Fruit fly (Drosophila melanogaster) whole organism, embryonic: Measurements from ENCODE around the gene Abi.

Source experiments
- Awh ChIP-seq: fragments of 200-800 bp; sonication (Bioruptor generic); IDR thresholded peaks from 2 replicates; pipeline ENCODE4, ENCODE4 v1.3.6; 2022; ENCODE audit warnings: missing biosample characterization, missing genetic modification characterization
- CG10366 ChIP-seq: fragments of 200-800 bp; sonication (Bioruptor generic); IDR thresholded peaks from 2 replicates; pipeline ENCODE4 v1.3.6; 2022; ENCODE audit warnings: missing biosample characterization, missing genetic modification characterization
- CG13123 ChIP-seq: fragments of 200-800 bp; sonication (Bioruptor generic); optimal IDR thresholded peaks from 2 replicates; lab custom pipeline; 2016; ENCODE audit warnings: missing biosample characterization, missing genetic modification characterization
- CG13296 ChIP-seq: fragments of 200-800 bp; sonication (Bioruptor generic); optimal IDR thresholded peaks from 3 replicates; lab custom pipeline; 2018; ENCODE audit warnings: missing biosample characterization, mild to moderate bottlenecking, missing genetic modification characterization
- CG1529 ChIP-seq: fragments of 200-800 bp; sonication (Bioruptor generic); optimal IDR thresholded peaks from 3 replicates; lab custom pipeline; 2018; ENCODE audit warnings: missing biosample characterization, missing genetic modification characterization
- CG1602 ChIP-seq: fragments of 200-800 bp; sonication (Bioruptor generic); optimal IDR thresholded peaks from 3 replicates; lab custom pipeline; 2016; ENCODE audit warnings: missing biosample characterization, missing genetic modification characterization
- CG17361 ChIP-seq: fragments of 200-800 bp; sonication (Bioruptor generic); IDR thresholded peaks from 3 replicates; pipeline ENCODE4 v1.3.6; 2022; ENCODE audit warnings: missing biosample characterization, missing genetic modification characterization
- CG17568 ChIP-seq: fragments of 200-800 bp; sonication (Bioruptor generic); optimal IDR thresholded peaks from 2 replicates; lab custom pipeline; 2018; ENCODE audit warnings: missing biosample characterization, mild to moderate bottlenecking, missing genetic modification characterization, moderate library complexity
- CG17829 ChIP-seq: fragments of 200-800 bp; optimal IDR thresholded peaks from 2 replicates; lab custom pipeline; 2019; ENCODE audit warnings: missing biosample characterization, mild to moderate bottlenecking, missing genetic modification characterization, moderate library complexity
- CG2678 ChIP-seq: fragments of 200-800 bp; sonication (Bioruptor generic); optimal IDR thresholded peaks from 3 replicates; lab custom pipeline; 2019; ENCODE audit warnings: missing biosample characterization, mild to moderate bottlenecking, missing genetic modification characterization, moderate library complexity
- CG2712 ChIP-seq: fragments of 200-800 bp; optimal IDR thresholded peaks from 3 replicates; lab custom pipeline; 2019; ENCODE audit warnings: missing biosample characterization, mild to moderate bottlenecking, missing genetic modification characterization, moderate library complexity
- CG30020 ChIP-seq: fragments of 200-800 bp; optimal IDR thresholded peaks from 2 replicates; lab custom pipeline; 2019; ENCODE audit warnings: missing biosample characterization, mild to moderate bottlenecking, missing genetic modification characterization, moderate library complexity
- CG42726 ChIP-seq: fragments of 200-800 bp; sonication (Bioruptor generic); IDR thresholded peaks from 2 replicates; pipeline ENCODE4 v1.3.6; 2022; ENCODE audit warnings: missing biosample characterization, missing genetic modification characterization; ENCODE audit not compliant: partially characterized antibody
- CG6175 ChIP-seq: fragments of 200-800 bp; sonication (Bioruptor generic); IDR thresholded peaks from 3 replicates; pipeline ENCODE4 v1.3.6; 2022; ENCODE audit warnings: missing biosample characterization, missing genetic modification characterization
- CG6272 ChIP-seq: fragments of 200-800 bp; sonication (Bioruptor generic); IDR thresholded peaks from 2 replicates; pipeline ENCODE4 v1.3.6; 2022; ENCODE audit warnings: missing biosample characterization, missing genetic modification characterization
- D19B ChIP-seq: fragments of 200-800 bp; sonication (Bioruptor generic); optimal IDR thresholded peaks from 2 replicates; lab custom pipeline; 2017; ENCODE audit warnings: missing biosample characterization, mild to moderate bottlenecking, missing genetic modification characterization
- Deaf1 ChIP-seq: fragments of 200-800 bp; optimal IDR thresholded peaks from 3 replicates; lab custom pipeline; 2019; ENCODE audit warnings: missing biosample characterization, mild to moderate bottlenecking, missing genetic modification characterization, moderate library complexity
- Dfd ChIP-seq, 2 experiments: fragments of >200 bp; optimal IDR thresholded peaks; 2 replicates each; lab custom pipeline; 2017; ENCODE audit warnings: missing biosample characterization in 2 of 2, missing genetic modification characterization in 2 of 2
- Hey ChIP-seq: fragments of 200-800 bp; sonication (Bioruptor generic); optimal IDR thresholded peaks from 3 replicates; lab custom pipeline; 2018; ENCODE audit warnings: missing biosample characterization, mild to moderate bottlenecking, missing genetic modification characterization
- Mes4 ChIP-seq: fragments of 200-800 bp; sonication (Bioruptor generic); optimal IDR thresholded peaks from 2 replicates; lab custom pipeline; 2016; ENCODE audit warnings: missing biosample characterization, missing genetic modification characterization
- Myb ChIP-seq: fragments of 200-800 bp; sonication (Bioruptor generic); optimal IDR thresholded peaks from 2 replicates; lab custom pipeline; 2016; ENCODE audit warnings: missing biosample characterization, missing genetic modification characterization
- Sox102F ChIP-seq: fragments of 200-800 bp; sonication (Bioruptor generic); optimal IDR thresholded peaks from 2 replicates; lab custom pipeline; 2018; ENCODE audit warnings: missing biosample characterization, mild to moderate bottlenecking, missing genetic modification characterization, moderate library complexity
- amos ChIP-seq: fragments of 200-800 bp; sonication (Bioruptor generic); IDR thresholded peaks from 2 replicates; pipeline ENCODE4 v1.3.6; 2022; ENCODE audit warnings: missing biosample characterization, missing genetic modification characterization; ENCODE audit not compliant: partially characterized antibody
- bbx ChIP-seq: fragments of 200-800 bp; sonication (Bioruptor generic); IDR thresholded peaks from 2 replicates; pipeline ENCODE4 v1.3.6; 2022; ENCODE audit warnings: missing biosample characterization, missing genetic modification characterization; ENCODE audit not compliant: partially characterized antibody
- br ChIP-seq: fragments of >200 bp; optimal IDR thresholded peaks from 2 replicates; lab custom pipeline; 2017
- cg ChIP-seq: fragments of 200-800 bp; sonication (Bioruptor generic); optimal IDR thresholded peaks from 3 replicates; lab custom pipeline; 2019; ENCODE audit warnings: missing biosample characterization, mild to moderate bottlenecking, missing genetic modification characterization, moderate library complexity
- ci ChIP-seq: fragments of 200-800 bp; sonication (Bioruptor generic); IDR thresholded peaks from 3 replicates; pipeline ENCODE4 v1.3.6; 2022; ENCODE audit warnings: missing biosample characterization, missing genetic modification characterization
- esg ChIP-seq: fragments of 200-800 bp; sonication (Bioruptor generic); conservative IDR thresholded peaks from 2 replicates; pipeline ENCODE4 v1.3.6; 2022; ENCODE audit warnings: missing biosample characterization, missing genetic modification characterization
- eve ChIP-seq, 2 experiments: fragments of >200 bp; optimal IDR thresholded peaks; 2 replicates each; lab custom pipeline; 2017; ENCODE audit warnings: missing biosample characterization in 2 of 2, missing genetic modification characterization in 2 of 2
- fd102C ChIP-seq: fragments of 200-800 bp; sonication (Bioruptor generic); optimal IDR thresholded peaks from 2 replicates; lab custom pipeline; 2018; ENCODE audit warnings: missing biosample characterization, mild to moderate bottlenecking, missing genetic modification characterization, moderate library complexity
- fru ChIP-seq: fragments of >200 bp; optimal IDR thresholded peaks from 2 replicates; lab custom pipeline; 2017
- grau ChIP-seq: fragments of 200-800 bp; optimal IDR thresholded peaks from 3 replicates; lab custom pipeline; 2019; ENCODE audit warnings: missing biosample characterization, mild to moderate bottlenecking, missing genetic modification characterization, moderate library complexity
- h ChIP-seq: fragments of >200 bp; optimal IDR thresholded peaks from 2 replicates; lab custom pipeline; 2017
- ham ChIP-seq: fragments of 200-800 bp; sonication (Bioruptor generic); IDR thresholded peaks from 2 replicates; pipeline ENCODE4 v1.3.6; 2022; ENCODE audit warnings: missing biosample characterization, missing genetic modification characterization
- hkb ChIP-seq, 2 experiments: fragments of 200-800 bp in 1 of 2; fragments of >200 bp in 1 of 2; sonication (Bioruptor generic) in 1 of 2; IDR thresholded peaks in 1 of 2; optimal IDR thresholded peaks in 1 of 2; 2 replicates each; pipeline versions ENCODE4 v1.3.6 to Lab custom; 2017 to 2022; ENCODE audit warnings: missing biosample characterization in 1 of 2, missing genetic modification characterization in 1 of 2
- jing ChIP-seq: fragments of 200-800 bp; sonication (Bioruptor generic); optimal IDR thresholded peaks from 2 replicates; lab custom pipeline; 2018; ENCODE audit warnings: missing biosample characterization, mild to moderate bottlenecking, missing genetic modification characterization
- luna ChIP-seq: fragments of 200-800 bp; sonication (Bioruptor generic); optimal IDR thresholded peaks from 2 replicates; lab custom pipeline; 2016; ENCODE audit warnings: missing biosample characterization, missing genetic modification characterization
- peb ChIP-seq: fragments of 200-800 bp; sonication (Bioruptor generic); IDR thresholded peaks from 2 replicates; pipeline ENCODE4 v1.3.6; 2022; ENCODE audit warnings: missing biosample characterization, missing genetic modification characterization
- scrt ChIP-seq: fragments of 200-800 bp; sonication (Bioruptor generic); optimal IDR thresholded peaks from 2 replicates; lab custom pipeline; 2018; ENCODE audit warnings: missing biosample characterization, mild to moderate bottlenecking, missing genetic modification characterization, moderate library complexity
- sna ChIP-seq: fragments of 200-800 bp; sonication (Bioruptor generic); IDR thresholded peaks from 2 replicates; pipeline ENCODE4 v1.3.6; 2022; ENCODE audit warnings: missing biosample characterization, missing genetic modification characterization; ENCODE audit not compliant: partially characterized antibody
- tio ChIP-seq: fragments of 200-800 bp; sonication (Bioruptor generic); optimal IDR thresholded peaks from 2 replicates; lab custom pipeline; 2017; ENCODE audit warnings: missing biosample characterization, missing genetic modification characterization, inconsistent platforms
- tll ChIP-seq, 2 experiments: fragments of 200-800 bp in 1 of 2; fragments of >200 bp in 1 of 2; sonication (Bioruptor generic) in 1 of 2; optimal IDR thresholded peaks; 2 replicates each; lab custom pipeline; 2017 to 2019; ENCODE audit warnings: missing biosample characterization in 2 of 2, missing genetic modification characterization in 2 of 2, mild to moderate bottlenecking in 1 of 2, moderate library complexity in 1 of 2
- toy ChIP-seq: fragments of 200-800 bp; sonication (Bioruptor generic); IDR thresholded peaks from 2 replicates; pipeline ENCODE4 v1.3.6; 2022; ENCODE audit warnings: missing biosample characterization, missing genetic modification characterization
- trem ChIP-seq: fragments of 200-800 bp; optimal IDR thresholded peaks from 3 replicates; lab custom pipeline; 2019; ENCODE audit warnings: missing biosample characterization, mild to moderate bottlenecking, missing genetic modification characterization, moderate library complexity
- ttk ChIP-seq: fragments of 200-800 bp; sonication (Bioruptor generic); IDR thresholded peaks from 2 replicates; pipeline ENCODE4 v2.1.2; 2022; ENCODE audit warnings: missing biosample characterization, missing genetic modification characterization
- unpg ChIP-seq: fragments of 200-800 bp; sonication (Bioruptor generic); optimal IDR thresholded peaks from 3 replicates; lab custom pipeline; 2018; ENCODE audit warnings: missing biosample characterization, mild to moderate bottlenecking, missing genetic modification characterization, moderate library complexity
- vnd ChIP-seq: fragments of 200-800 bp; sonication (Bioruptor generic); IDR thresholded peaks from 3 replicates; pipeline ENCODE4 v1.3.6; 2022; ENCODE audit warnings: missing biosample characterization, missing genetic modification characterization; ENCODE audit not compliant: partially characterized antibody
- zen2 ChIP-seq: fragments of 200-800 bp; sonication (Bioruptor generic); IDR thresholded peaks from 3 replicates; pipeline ENCODE4 v1.3.6; 2022; ENCODE audit warnings: missing biosample characterization, missing genetic modification characterization; ENCODE audit not compliant: partially characterized antibody
- zfh1 ChIP-seq: fragments of 200-800 bp; sonication (Bioruptor generic); IDR thresholded peaks from 3 replicates; pipeline ENCODE4 v1.3.6; 2022; ENCODE audit warnings: missing biosample characterization, missing genetic modification characterization

Abi gene

dm6 chr3R:14108158-14108921 is 13.9 kb downstream of the Abi start, which contains the start of gene CG12402 (continued):
- TF ChIP-seq ttk (GFP tag; lab: Robert Waterston, UW) (peak; percentile 85), D19B (GFP tag; lab: Kevin White, UChicago) (peak; percentile 6), br (lab: Kevin White, UChicago) (no peak), trem (peak; percentile 63), CG10366 (GFP tag; lab: Robert Waterston, UW) (peak; percentile 87), CG1529 (peak; percentile 68), CG17361 (GFP tag; lab: Robert Waterston, UW) (peak; percentile 89), peb (GFP tag; lab: Robert Waterston, UW) (peak; percentile 60), fru (no peak), eve (GFP tag; optimal IDR thresholded peaks at IDR 0.05; lab: Kevin White, UChicago) (no peak), CG2678 (peak; percentile 87), CG13123 (GFP tag; lab: Kevin White, UChicago) (peak; percentile 38), tll (GFP tag; optimal IDR thresholded peaks at IDR 0.05; lab: Kevin White, UChicago) (peak in 1 of 2 experiments; percentile 80), fd102C (GFP tag; lab: Kevin White, UChicago) (no peak), Myb (GFP tag; lab: Kevin White, UChicago) (peak; percentile 24), luna (GFP tag; lab: Kevin White, UChicago) (no peak), CG30020 (tag; lab: Kevin White, UChicago) (no peak), Mes4 (peak; percentile 56), ci (GFP tag; lab: Robert Waterston, UW) (peak; percentile 96), ham (GFP tag; lab: Robert Waterston, UW) (no peak), zfh1 (GFP tag; lab: Robert Waterston, UW) (peak; percentile 89), CG13296 (peak; percentile 86), CG6272 (GFP tag; lab: Robert Waterston, UW) (peak; percentile 72), h (lab: Kevin White, UChicago) (no peak), toy (0 out of 2 replicates have a peak, but pooled peaks have one; percentile 11), bbx (GFP tag; lab: Robert Waterston, UW) (no peak), zen2 (GFP tag; lab: Robert Waterston, UW) (peak; percentile 42; the same call in 2 of the 3 replicates), sna (GFP tag; lab: Robert Waterston, UW) (peak; percentile 19; the same call in 1 of the 2 replicates), Deaf1 (tag; lab: Kevin White, UChicago) (peak; percentile 70), CG2712 (peak; percentile 91), CG17829 (tag; lab: Kevin White, UChicago) (peak; percentile 91), Sox102F (GFP tag; lab: Kevin White, UChicago) (peak; percentile 90), scrt (GFP tag; lab: Kevin White, UChicago) (peak; percentile 64), tio (GFP tag; lab: Kevin White, UChicago) (peak; percentile 71), esg (peak; percentile 87), unpg (GFP tag; lab: Kevin White, UChicago) (peak; percentile 90), CG1602 (GFP tag; lab: Kevin White, UChicago) (peak; percentile 80), jing (GFP tag; lab: Kevin White, UChicago) (peak; percentile 56), grau (tag; lab: Kevin White, UChicago) (peak; percentile 98), Awh (peak; percentile 91), CG6175 (GFP tag; lab: Robert Waterston, UW) (peak; percentile 52; the same call in 1 of the 3 replicates), cg (peak; percentile 84), CG42726 (GFP tag; lab: Robert Waterston, UW) (no peak), Hey (tag; lab: Kevin White, UChicago) (no peak), CG17568 (peak; percentile 99), Dfd (GFP tag; optimal IDR thresholded peaks at IDR 0.05; lab: Kevin White, UChicago) (no peak), hkb (optimal IDR thresholded peaks at IDR 0.05; lab: Kevin White, UChicago) (no peak), hkb (GFP tag; IDR thresholded peaks at IDR 0.05; lab: Robert Waterston, UW) (peak; percentile 95), amos (GFP tag; lab: Robert Waterston, UW) (no peak; the same call in 1 of the 2 replicates), vnd (GFP tag; lab: Robert Waterston, UW) (no peak)
